Fruit fly (Drosophila melanogaster) whole organism, wandering third instar larva: ENCODE results near the gene net.

ENCODE experiments used
- Abd-B ChIP-seq: fragments of >200 bp; optimal IDR thresholded peaks from 2 replicates; lab custom pipeline; 2017; ENCODE audit warnings: missing biosample characterization, missing genetic modification characterization
- Dfd ChIP-seq: fragments of >200 bp; optimal IDR thresholded peaks from 2 replicates; lab custom pipeline; 2017; ENCODE audit warnings: missing biosample characterization, missing genetic modification characterization
- Hnf4 ChIP-seq: fragments of 200-800 bp; sonication (Bioruptor generic); optimal IDR thresholded peaks from 2 replicates; lab custom pipeline; 2016; ENCODE audit warnings: missing biosample characterization, mild to moderate bottlenecking, missing genetic modification characterization
- Mio ChIP-seq: sonication (Bioruptor generic); optimal IDR thresholded peaks from 2 replicates; lab custom pipeline; 2016; ENCODE audit warnings: missing biosample characterization, missing genetic modification characterization
- Myc ChIP-seq: fragments of >200 bp; optimal IDR thresholded peaks from 2 replicates; lab custom pipeline; 2017
- N ChIP-seq: fragments of >200 bp; optimal IDR thresholded peaks from 2 replicates; lab custom pipeline; 2018; ENCODE audit warnings: missing biosample characterization, missing external identifiers, missing genetic modification characterization
- OdsH ChIP-seq: fragments of 200-800 bp; sonication (Bioruptor generic); optimal IDR thresholded peaks from 2 replicates; lab custom pipeline; 2016; ENCODE audit warnings: missing biosample characterization, mild to moderate bottlenecking, missing genetic modification characterization
- br ChIP-seq: fragments of 200-800 bp; sonication (Bioruptor generic); optimal IDR thresholded peaks from 2 replicates; lab custom pipeline; 2016; ENCODE audit warnings: missing biosample characterization, missing genetic modification characterization
- h ChIP-seq: fragments of 200-800 bp; sonication (Bioruptor generic); optimal IDR thresholded peaks from 3 replicates; lab custom pipeline; 2016; ENCODE audit warnings: missing biosample characterization, mild to moderate bottlenecking, missing genetic modification characterization
- jim ChIP-seq: fragments of 175-275, 200-325 bp; sonication (Bioruptor generic); optimal IDR thresholded peaks from 2 replicates; lab custom pipeline; 2016; ENCODE audit warnings: missing biosample characterization, mild to moderate bottlenecking, missing genetic modification characterization
- lola ChIP-seq: fragments of >200 bp; optimal IDR thresholded peaks from 2 replicates; lab custom pipeline; 2017; ENCODE audit warnings: missing biosample characterization, missing genetic modification characterization
- psq ChIP-seq: fragments of 200-800 bp; sonication (Bioruptor generic); optimal IDR thresholded peaks from 3 replicates; lab custom pipeline; 2017; ENCODE audit warnings: missing biosample characterization, mild to moderate bottlenecking, missing genetic modification characterization, moderate library complexity
- sage ChIP-seq: fragments of 200-800 bp; sonication (Bioruptor generic); optimal IDR thresholded peaks from 2 replicates; lab custom pipeline; 2016; ENCODE audit warnings: missing biosample characterization, mild to moderate bottlenecking, missing genetic modification characterization
- woc ChIP-seq: sonication (Bioruptor generic); optimal IDR thresholded peaks from 2 replicates; lab custom pipeline; 2016; ENCODE audit warnings: missing biosample characterization, mild to moderate bottlenecking, missing genetic modification characterization

DNA sequence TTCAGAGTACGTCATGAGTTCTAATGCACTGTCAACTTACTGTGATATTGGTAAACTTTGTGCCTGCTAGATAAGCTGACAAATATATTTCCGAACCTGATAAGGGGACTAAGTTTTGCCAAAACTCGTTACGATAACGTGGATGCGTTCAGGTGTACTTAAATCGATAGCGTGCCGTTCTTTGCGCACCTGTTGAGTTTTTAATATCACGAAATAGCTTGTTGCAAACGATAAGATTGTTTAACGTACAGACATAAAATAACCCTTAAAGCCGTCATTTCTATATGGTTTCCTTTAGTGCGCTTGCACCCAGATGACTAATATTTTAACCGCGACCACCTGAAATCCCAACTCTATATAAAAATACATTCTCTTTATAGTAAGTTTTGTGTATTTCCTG lies 5.1 kb downstream of the net start:
- no peak for TF ChIP-seq br
- no peak for TF ChIP-seq woc (GFP tag; lab: Kevin White, UChicago)
- no peak for TF ChIP-seq N (GFP tag; lab: Kevin White, UChicago)
- no peak for TF ChIP-seq psq (GFP tag; lab: Kevin White, UChicago)
- TF ChIP-seq Myc = no peak
- TF ChIP-seq OdsH (GFP tag; lab: Kevin White, UChicago) = no peak
- TF ChIP-seq h (GFP tag; lab: Kevin White, UChicago) = no peak
- TF ChIP-seq Abd-B (GFP tag; lab: Kevin White, UChicago) = no peak
- no peak for TF ChIP-seq Hnf4 (GFP tag; lab: Kevin White, UChicago)
- TF ChIP-seq sage (GFP tag; lab: Kevin White, UChicago) = no peak
- TF ChIP-seq jim (GFP tag; lab: Kevin White, UChicago) = no peak
- no peak for TF ChIP-seq lola (GFP tag; lab: Kevin White, UChicago)
- TF ChIP-seq Dfd = no peak
- TF ChIP-seq Mio (GFP tag; lab: Kevin White, UChicago) = no peak
